Worm (Caenorhabditis elegans) whole organism, L1 larva: ENCODE measurements around the gene sco-1.

ENCODE experiments used
- aly-2 ChIP-seq: fragments of 150-350 bp; optimal IDR thresholded peaks from 2 replicates; lab custom pipeline; 2014; ENCODE audit warnings: missing biosample characterization, missing genetic modification characterization
- dpl-1 ChIP-seq, 3 experiments: fragments of 150-350 bp in 2 of 3; sonication (generic microtip) in 1 of 3; optimal IDR thresholded peaks; 2 replicates each; lab custom pipeline; 2014 to 2017; ENCODE audit warnings: missing biosample characterization in 3 of 3, missing genetic modification characterization in 3 of 3, missing genetic modification reagents in 3 of 3
- isw-1 ChIP-seq: fragments of 200-800 bp; sonication (Bioruptor generic); IDR thresholded peaks from 2 replicates; pipeline ENCODE4 v1.3.6; 2022; ENCODE audit warnings: missing genetic modification characterization, missing compliant biosample characterization
- lin-39 ChIP-seq: fragments of 150-350 bp; optimal IDR thresholded peaks from 2 replicates; lab custom pipeline; 2014; ENCODE audit warnings: missing biosample characterization, missing genetic modification reagents, missing genetic modification characterization
- nhr-90 ChIP-seq: sonication (generic microtip); optimal IDR thresholded peaks from 2 replicates; lab custom pipeline; 2016; ENCODE audit warnings: mild to moderate bottlenecking, missing genetic modification characterization, missing compliant biosample characterization; ENCODE audit not compliant: poor library complexity
- snpc-4 ChIP-seq: fragments of 150-350 bp; optimal IDR thresholded peaks from 2 replicates; lab custom pipeline; 2014; ENCODE audit warnings: missing biosample characterization, missing genetic modification characterization
- unc-130 ChIP-seq: fragments of 150-350 bp; optimal IDR thresholded peaks from 2 replicates; lab custom pipeline; 2017; ENCODE audit warnings: missing biosample characterization, missing genetic modification characterization, inconsistent platforms
- unc-62 ChIP-seq: fragments of 150-350 bp; optimal IDR thresholded peaks from 2 replicates; lab custom pipeline; 2014; ENCODE audit warnings: missing biosample characterization, missing genetic modification reagents, missing genetic modification characterization

DNA sequence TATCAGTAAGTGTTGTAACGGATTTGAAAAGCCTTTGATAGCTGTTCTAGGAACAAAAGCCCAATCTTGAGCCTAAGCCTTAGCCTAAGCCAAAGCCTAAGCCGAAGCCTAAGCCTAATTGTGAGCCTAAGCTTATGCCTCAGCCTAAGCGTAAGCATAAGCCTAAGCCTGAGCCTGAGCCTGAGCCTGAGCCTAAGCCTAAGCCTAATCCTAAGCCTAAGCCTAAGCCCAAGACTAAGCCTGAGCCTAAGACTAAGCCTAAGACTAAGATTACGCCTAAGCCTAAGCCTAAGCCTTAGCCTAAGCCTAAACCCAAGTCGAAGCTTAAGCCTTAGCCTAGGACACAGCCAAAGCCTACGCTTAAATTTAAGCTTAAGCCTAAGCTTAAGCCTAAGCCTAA is 21.8 kb upstream of the sco-1 start:
- TF ChIP-seq unc-130 (tag; lab: Kevin White, UChicago) (no peak), unc-62 (no peak), lin-39 (tag; lab: Kevin White, UChicago) (no peak), aly-2 (tag; lab: Kevin White, UChicago) (no peak), snpc-4 (tag; lab: Kevin White, UChicago) (no peak), isw-1 (GFP tag; lab: Robert Waterston, UW) (no peak), dpl-1 (GFP tag; optimal IDR thresholded peaks at IDR 0.05; lab: Kevin White, UChicago) (no peak), nhr-90 (tag; lab: Kevin White, UChicago) (no peak)
